Fruit fly (Drosophila melanogaster) whole organism, wandering third instar larva: ENCODE results near the gene mRpL15.
A peak's percentile ranks its signal among the peaks of the same experiment; 100 is the strongest.

ENCODE experiments used
- Abd-B ChIP-seq: fragments of >200 bp; optimal IDR thresholded peaks from 2 replicates; lab custom pipeline; 2017; ENCODE audit warnings: missing biosample characterization, missing genetic modification characterization
- HLH106 ChIP-seq: fragments of 200-800 bp; optimal IDR thresholded peaks from 3 replicates; lab custom pipeline; 2019; ENCODE audit warnings: missing biosample characterization, mild to moderate bottlenecking, missing genetic modification characterization, moderate library complexity
- Hr78 ChIP-seq: fragments of >200 bp; optimal IDR thresholded peaks from 2 replicates; lab custom pipeline; 2017; ENCODE audit warnings: missing biosample characterization, missing genetic modification characterization
- Myc ChIP-seq: fragments of >200 bp; optimal IDR thresholded peaks from 2 replicates; lab custom pipeline; 2017
- N ChIP-seq: fragments of >200 bp; optimal IDR thresholded peaks from 2 replicates; lab custom pipeline; 2018; ENCODE audit warnings: missing biosample characterization, missing external identifiers, missing genetic modification characterization
- Vsx2 ChIP-seq: fragments of 200-300, 225-300 bp; sonication (Bioruptor generic); optimal IDR thresholded peaks from 2 replicates; lab custom pipeline; 2018; ENCODE audit warnings: missing biosample characterization, missing genetic modification characterization; ENCODE audit not compliant: partially characterized antibody
- brk ChIP-seq: fragments of 200-800 bp; sonication (Bioruptor generic); optimal IDR thresholded peaks from 2 replicates; lab custom pipeline; 2016; ENCODE audit warnings: missing biosample characterization, mild to moderate bottlenecking, missing genetic modification characterization
- dmrt93B ChIP-seq: fragments of 200-800 bp; sonication (Bioruptor generic); optimal IDR thresholded peaks from 2 replicates; lab custom pipeline; 2018; ENCODE audit warnings: missing biosample characterization, mild to moderate bottlenecking, missing genetic modification characterization
- fru ChIP-seq: fragments of 200-800 bp; sonication (Bioruptor generic); optimal IDR thresholded peaks from 3 replicates; lab custom pipeline; 2016; ENCODE audit warnings: missing biosample characterization, mild to moderate bottlenecking, missing genetic modification characterization
- h ChIP-seq: fragments of 200-800 bp; sonication (Bioruptor generic); optimal IDR thresholded peaks from 3 replicates; lab custom pipeline; 2016; ENCODE audit warnings: missing biosample characterization, mild to moderate bottlenecking, missing genetic modification characterization
- pan ChIP-seq: fragments of >200 bp; optimal IDR thresholded peaks from 2 replicates; lab custom pipeline; 2017
- psq ChIP-seq: fragments of 200-800 bp; sonication (Bioruptor generic); optimal IDR thresholded peaks from 3 replicates; lab custom pipeline; 2017; ENCODE audit warnings: missing biosample characterization, mild to moderate bottlenecking, missing genetic modification characterization, moderate library complexity
- sv ChIP-seq: fragments of 200-800 bp; sonication (Bioruptor generic); optimal IDR thresholded peaks from 3 replicates; lab custom pipeline; 2016; ENCODE audit warnings: missing biosample characterization, missing genetic modification characterization

dm6 chr3L:20452813-20453682 is 17.0 kb upstream of the mRpL15 start, which contains the start of gene CG5199:
- no peak for TF ChIP-seq pan
- TF ChIP-seq N (GFP tag; lab: Kevin White, UChicago): no peak
- no peak for TF ChIP-seq sv
- peak; percentile 50 for TF ChIP-seq h (GFP tag; lab: Kevin White, UChicago)
- no peak for TF ChIP-seq Abd-B (GFP tag; lab: Kevin White, UChicago)
- peak; percentile 41 for TF ChIP-seq dmrt93B (GFP tag; lab: Kevin White, UChicago)
- peak; percentile 64 for TF ChIP-seq psq
- TF ChIP-seq Hr78 (GFP tag; lab: Kevin White, UChicago): no peak
- peak; percentile 26 for TF ChIP-seq Myc (lab: Kevin White, UChicago)
- peak; percentile 23 for TF ChIP-seq fru (GFP tag; lab: Kevin White, UChicago)
- peak; percentile 80 for TF ChIP-seq HLH106
- TF ChIP-seq Vsx2 (GFP tag; lab: Kevin White, UChicago): no peak
- TF ChIP-seq brk (GFP tag; lab: Kevin White, UChicago): peak; percentile 41
